Worm (Caenorhabditis elegans): ENCODE measurements around the gene C24H11.5.

- TF ChIP-seq cog-1 (tag; optimal IDR thresholded peaks at IDR 0.05) (no peak), flt-1 (GFP tag; IDR thresholded peaks at IDR 0.05) (0 out of 2 replicates have a peak, but pooled peaks have one; percentile 35)
These were observed 43.2 kb downstream of the C24H11.5 start, which contains the start of gene C18D11.3 for ce11 chrIII:11823260-11823659.
